Worm (Caenorhabditis elegans): Measurements from ENCODE around the gene T10G3.8.

T10G3.8 gene

ce11 chrV:13485732-13486131, 9.5 kb upstream of the T10G3.8 start:
- no peak for TF ChIP-seq pat-9 (tag; optimal IDR thresholded peaks at IDR 0.05)
- TF ChIP-seq pha-4 (tag; optimal IDR thresholded peaks at IDR 0.05) = no peak
- no peak for TF ChIP-seq ceh-34 (tag; optimal IDR thresholded peaks at IDR 0.05)

- TF ChIP-seq tbx-7 (tag; optimal IDR thresholded peaks at IDR 0.05) = no peak
- no peak for TF ChIP-seq ceh-6 (GFP tag; optimal IDR thresholded peaks at IDR 0.05)
- no peak for TF ChIP-seq fax-1 (tag; optimal IDR thresholded peaks at IDR 0.05)
- no peak for TF ChIP-seq sox-4 (tag; optimal IDR thresholded peaks at IDR 0.05)
These were observed 8.1 kb upstream of the T10G3.8 start, which contains the start of gene T10G3.4 for ce11 chrV:13484339-13484738. T10G3.4 (minus strand) TSS chrV:13484439.

ce11 chrV:13479766-13480165, 3.5 kb upstream of the T10G3.8 start, which contains the start of gene T10G3.2:
T10G3.2 (minus strand) TSS chrV:13479866.
- TF ChIP-seq unc-86 (tag; optimal IDR thresholded peaks at IDR 0.05) (no peak), ceh-48 (tag; optimal IDR thresholded peaks at IDR 0.05) (no peak), nhr-11 (tag; optimal IDR thresholded peaks at IDR 0.05) (no peak), ceh-22 (tag; optimal IDR thresholded peaks at IDR 0.05) (no peak), ceh-18 (tag; optimal IDR thresholded peaks at IDR 0.05) (no peak)

ce11 chrV:13473467-13473866, 2.8 kb downstream of the T10G3.8 start, which contains the start of gene T10G3.1:
T10G3.1 (minus strand) TSS chrV:13473679.
- TF ChIP-seq elt-2 (tag; optimal IDR thresholded peaks at IDR 0.05) (no peak), unc-55 (GFP tag; optimal IDR thresholded peaks at IDR 0.05) (peak; percentile 76)

ce11 chrV:13472062-13472461, 4.2 kb downstream of the T10G3.8 start:
- TF ChIP-seq elt-2 (tag; optimal IDR thresholded peaks at IDR 0.05) (no peak), ets-4 (tag; optimal IDR thresholded peaks at IDR 0.05) (no peak), dmd-4 (tag; optimal IDR thresholded peaks at IDR 0.05; ENCODE audit: borderline replicate concordance) (no peak)

ce11 chrV:13468190-13468765, 8.0 kb downstream of the T10G3.8 start, which contains the start of the genes F25H9.6 and F25H9.7:
F25H9.6 (minus strand) TSS chrV:13468361.
F25H9.7 (plus strand) TSS chrV:13468376.
- TF ChIP-seq ama-1 (optimal IDR thresholded peaks at IDR 0.05) (no peak), ceh-2 (tag; optimal IDR thresholded peaks at IDR 0.05) (peak; percentile 97), sox-4 (tag; optimal IDR thresholded peaks at IDR 0.05) (no peak), pha-4 (tag; optimal IDR thresholded peaks at IDR 0.05) (no peak), Y22D7AL.16 (tag; optimal IDR thresholded peaks at IDR 0.05) (no peak), pros-1 (tag; optimal IDR thresholded peaks at IDR 0.05) (no peak), ttx-3 (tag; optimal IDR thresholded peaks at IDR 0.05) (peak; percentile 28), tbx-2 (tag; optimal IDR thresholded peaks at IDR 0.05) (peak; percentile 95), nhr-232 (tag; optimal IDR thresholded peaks at IDR 0.05) (no peak), ceh-24 (tag; optimal IDR thresholded peaks at IDR 0.05) (no peak), dmd-4 (tag; optimal IDR thresholded peaks at IDR 0.05; ENCODE audit: borderline replicate concordance) (peak; percentile 27), unc-3 (GFP tag; conservative IDR thresholded peaks at IDR 0.05) (no peak), unc-3 (tag; optimal IDR thresholded peaks at IDR 0.05) (no peak), ceh-9 (tag; optimal IDR thresholded peaks at IDR 0.05) (no peak), rnt-1 (tag; optimal IDR thresholded peaks at IDR 0.05) (peak; percentile 88), ahr-1 (tag; optimal IDR thresholded peaks at IDR 0.05) (peak; percentile 53), unc-86 (tag; optimal IDR thresholded peaks at IDR 0.05) (peak; percentile 54), zip-5 (tag; optimal IDR thresholded peaks at IDR 0.05) (peak; percentile 91), ref-2 (tag; optimal IDR thresholded peaks at IDR 0.05) (peak; percentile 94), pqm-1 (tag; optimal IDR thresholded peaks at IDR 0.05) (peak; percentile 40), T23F11.4 (GFP tag; optimal IDR thresholded peaks at IDR 0.05) (no peak), ceh-19 (GFP tag; optimal IDR thresholded peaks at IDR 0.05) (no peak), hlh-15 (tag; optimal IDR thresholded peaks at IDR 0.05) (peak; percentile 71), fkh-10 (GFP tag; optimal IDR thresholded peaks at IDR 0.05) (no peak), ceh-45 (GFP tag; IDR thresholded peaks at IDR 0.05) (no peak), ceh-6 (GFP tag; optimal IDR thresholded peaks at IDR 0.05) (no peak), fax-1 (tag; optimal IDR thresholded peaks at IDR 0.05) (peak; percentile 79), hlh-30 (tag; optimal IDR thresholded peaks at IDR 0.05; ENCODE audit: insufficient read depth) (peak; percentile 68), pha-2 (tag; optimal IDR thresholded peaks at IDR 0.05) (no peak), lim-6 (tag; optimal IDR thresholded peaks at IDR 0.05) (peak; percentile 86), ceh-48 (tag; optimal IDR thresholded peaks at IDR 0.05) (no peak), tbx-7 (tag; optimal IDR thresholded peaks at IDR 0.05) (peak; percentile 97), lin-11 (tag; optimal IDR thresholded peaks at IDR 0.05) (peak; percentile 22), C08G9.2 (tag; optimal IDR thresholded peaks at IDR 0.05) (peak; percentile 98), ceh-22 (tag; optimal IDR thresholded peaks at IDR 0.05) (no peak)
